Fruit fly (Drosophila melanogaster) whole organism, prepupa: Measurements from ENCODE around the gene CG8519.
A peak's percentile ranks its signal among the peaks of the same experiment; 100 is the strongest.

Experiments used
- CG10669 ChIP-seq: fragments of 200-800 bp; sonication (Bioruptor generic); optimal IDR thresholded peaks from 3 replicates; lab custom pipeline; 2018; ENCODE audit warnings: missing biosample characterization, mild to moderate bottlenecking, missing genetic modification characterization, moderate library complexity
- CG11294 ChIP-seq: fragments of 200-800 bp; sonication (Bioruptor generic); IDR thresholded peaks from 2 replicates; pipeline ENCODE4 v1.3.6; 2022; ENCODE audit warnings: missing biosample characterization, missing genetic modification characterization
- CG11762 ChIP-seq: fragments of 200-800 bp; sonication (Bioruptor generic); optimal IDR thresholded peaks from 3 replicates; lab custom pipeline; 2016; ENCODE audit warnings: missing biosample characterization, missing genetic modification characterization; ENCODE audit not compliant: insufficient read depth
- CG11902 ChIP-seq: fragments of 200-800 bp; sonication (Bioruptor generic); optimal IDR thresholded peaks from 3 replicates; lab custom pipeline; 2016; ENCODE audit warnings: missing biosample characterization, missing genetic modification characterization
- CG15336 ChIP-seq: fragments of 200-800 bp; sonication (Bioruptor generic); IDR thresholded peaks from 2 replicates; pipeline ENCODE4 v1.3.6; 2022; ENCODE audit warnings: missing biosample characterization, missing genetic modification characterization
- CG16779 ChIP-seq: fragments of 200-800 bp; sonication (Bioruptor generic); optimal IDR thresholded peaks from 3 replicates; lab custom pipeline; 2017; ENCODE audit warnings: missing biosample characterization, mild to moderate bottlenecking, missing genetic modification characterization
- CG3032 ChIP-seq: fragments of 200-800 bp; optimal IDR thresholded peaks from 2 replicates; lab custom pipeline; 2019; ENCODE audit warnings: missing biosample characterization, mild to moderate bottlenecking, missing genetic modification characterization, moderate library complexity
- CG32006 ChIP-seq: fragments of 200-800 bp; sonication (Bioruptor generic); optimal IDR thresholded peaks from 3 replicates; lab custom pipeline; 2017; ENCODE audit warnings: missing biosample characterization, mild to moderate bottlenecking, missing genetic modification characterization
- CG3919 ChIP-seq: fragments of 200-800 bp; sonication (Bioruptor generic); optimal IDR thresholded peaks from 3 replicates; lab custom pipeline; 2016; ENCODE audit warnings: missing biosample characterization, missing genetic modification characterization
- CG4318 ChIP-seq: fragments of 200-800 bp; sonication (Bioruptor generic); optimal IDR thresholded peaks from 3 replicates; lab custom pipeline; 2017; ENCODE audit warnings: missing biosample characterization, mild to moderate bottlenecking, missing genetic modification characterization
- CG6792 ChIP-seq: fragments of 200-800 bp; sonication (Bioruptor generic); optimal IDR thresholded peaks from 3 replicates; lab custom pipeline; 2016; ENCODE audit warnings: missing biosample characterization, missing genetic modification characterization
- CG6808 ChIP-seq: fragments of 200-800 bp; sonication (Bioruptor generic); optimal IDR thresholded peaks from 3 replicates; lab custom pipeline; 2017; ENCODE audit warnings: missing biosample characterization, missing genetic modification characterization, mild to moderate bottlenecking, moderate library complexity, missing genetic modification reagents
- CG6854 ChIP-seq: fragments of 200-800 bp; sonication (Bioruptor generic); optimal IDR thresholded peaks from 2 replicates; lab custom pipeline; 2017; ENCODE audit warnings: missing biosample characterization, mild to moderate bottlenecking, missing genetic modification characterization
- CG8319 ChIP-seq: fragments of 200-800 bp; sonication (Bioruptor generic); optimal IDR thresholded peaks from 3 replicates; lab custom pipeline; 2016; ENCODE audit warnings: missing biosample characterization, missing genetic modification characterization
- CG9139 ChIP-seq: fragments of 200-800 bp; sonication (Bioruptor generic); optimal IDR thresholded peaks from 3 replicates; lab custom pipeline; 2017; ENCODE audit warnings: missing biosample characterization, mild to moderate bottlenecking, missing genetic modification characterization
- Eip93F ChIP-seq: fragments of 200-800 bp; sonication (Bioruptor generic); optimal IDR thresholded peaks from 2 replicates; lab custom pipeline; 2016; ENCODE audit warnings: missing biosample characterization, mild to moderate bottlenecking, missing genetic modification characterization
- Ets21C ChIP-seq: fragments of 200-800 bp; sonication (Bioruptor generic); optimal IDR thresholded peaks from 3 replicates; lab custom pipeline; 2016; ENCODE audit warnings: missing biosample characterization, missing genetic modification characterization
- Ets96B ChIP-seq: fragments of 200-800 bp; optimal IDR thresholded peaks from 2 replicates; lab custom pipeline; 2019; ENCODE audit warnings: missing biosample characterization, mild to moderate bottlenecking, missing genetic modification characterization, moderate library complexity
- Gug ChIP-seq: fragments of 200-800 bp; sonication (Bioruptor generic); IDR thresholded peaks from 2 replicates; pipeline ENCODE4 v1.3.6; 2022; ENCODE audit warnings: missing biosample characterization, missing genetic modification characterization
- Hr39 ChIP-seq: fragments of 200-800 bp; sonication (Bioruptor generic); optimal IDR thresholded peaks from 2 replicates; lab custom pipeline; 2016; ENCODE audit warnings: missing biosample characterization, missing genetic modification characterization
- Hr4 ChIP-seq: fragments of 200-800 bp; sonication (Bioruptor generic); optimal IDR thresholded peaks from 3 replicates; lab custom pipeline; 2016; ENCODE audit warnings: missing biosample characterization, missing genetic modification characterization
- Lpt ChIP-seq: fragments of 200-800 bp; sonication (Bioruptor generic); optimal IDR thresholded peaks from 3 replicates; lab custom pipeline; 2016; ENCODE audit warnings: missing biosample characterization, missing genetic modification characterization
- Met ChIP-seq: fragments of 200-800 bp; sonication (Bioruptor generic); optimal IDR thresholded peaks from 3 replicates; lab custom pipeline; 2016; ENCODE audit warnings: missing biosample characterization, missing genetic modification characterization
- OdsH ChIP-seq: fragments of 200-800 bp; sonication (Bioruptor generic); optimal IDR thresholded peaks from 3 replicates; lab custom pipeline; 2016; ENCODE audit warnings: missing biosample characterization, missing genetic modification characterization
- Smox ChIP-seq: fragments of 200-800 bp; sonication (Bioruptor generic); optimal IDR thresholded peaks from 3 replicates; lab custom pipeline; 2016; ENCODE audit warnings: missing biosample characterization, missing genetic modification characterization
- Sox102F ChIP-seq: fragments of 200-800 bp; sonication (Bioruptor generic); optimal IDR thresholded peaks from 2 replicates; lab custom pipeline; 2016; ENCODE audit warnings: missing biosample characterization, mild to moderate bottlenecking, missing genetic modification characterization
- Sox14 ChIP-seq: fragments of 200-800 bp; sonication (Bioruptor generic); optimal IDR thresholded peaks from 3 replicates; lab custom pipeline; 2016; ENCODE audit warnings: missing biosample characterization, missing genetic modification characterization
- achi ChIP-seq: fragments of 200-800 bp; sonication (Bioruptor generic); optimal IDR thresholded peaks from 3 replicates; lab custom pipeline; 2016; ENCODE audit warnings: missing biosample characterization, missing genetic modification characterization
- cyc ChIP-seq: fragments of 200-800 bp; sonication (Bioruptor generic); optimal IDR thresholded peaks from 3 replicates; lab custom pipeline; 2016; ENCODE audit warnings: missing biosample characterization, missing genetic modification characterization
- dsx ChIP-seq: fragments of 200-800 bp; optimal IDR thresholded peaks from 3 replicates; lab custom pipeline; 2019; ENCODE audit warnings: missing biosample characterization, mild to moderate bottlenecking, missing genetic modification characterization, moderate library complexity; ENCODE audit not compliant: poor library complexity, severe bottlenecking
- eg ChIP-seq: fragments of 200-800 bp; sonication (Bioruptor generic); IDR thresholded peaks from 3 replicates; pipeline ENCODE4 v1.3.6; 2022; ENCODE audit warnings: missing biosample characterization, missing genetic modification characterization
- esn ChIP-seq: fragments of 200-800 bp; sonication (Bioruptor generic); optimal IDR thresholded peaks from 2 replicates; lab custom pipeline; 2016; ENCODE audit warnings: missing biosample characterization, mild to moderate bottlenecking, missing genetic modification characterization, moderate library complexity
- fd85E ChIP-seq: fragments of 200-800 bp; sonication (Bioruptor generic); optimal IDR thresholded peaks from 3 replicates; lab custom pipeline; 2016; ENCODE audit warnings: missing biosample characterization, missing genetic modification characterization
- fkh ChIP-seq: fragments of 200-800 bp; sonication (Bioruptor generic); optimal IDR thresholded peaks from 3 replicates; lab custom pipeline; 2017; ENCODE audit warnings: missing biosample characterization, mild to moderate bottlenecking, missing genetic modification characterization, moderate library complexity
- lz ChIP-seq: fragments of 200-800 bp; sonication (Bioruptor generic); optimal IDR thresholded peaks from 3 replicates; lab custom pipeline; 2016; ENCODE audit warnings: missing biosample characterization, missing genetic modification characterization
- pdm3 ChIP-seq: fragments of 200-800 bp; sonication (Bioruptor generic); optimal IDR thresholded peaks from 3 replicates; lab custom pipeline; 2016; ENCODE audit warnings: missing biosample characterization, missing genetic modification characterization
- salr ChIP-seq, 2 experiments: fragments of 200-800 bp; sonication (Bioruptor generic); optimal IDR thresholded peaks; 3 replicates each; lab custom pipeline; 2016 to 2018; ENCODE audit warnings: missing biosample characterization in 2 of 2, missing genetic modification characterization in 2 of 2, mild to moderate bottlenecking in 1 of 2
- ss ChIP-seq, 2 experiments: fragments of 200-800 bp; sonication (Bioruptor generic); optimal IDR thresholded peaks; 2 replicates in 1 of 2; 3 replicates in 1 of 2; lab custom pipeline; 2017 to 2018; ENCODE audit warnings: mild to moderate bottlenecking in 2 of 2, missing biosample characterization in 2 of 2, missing genetic modification characterization in 2 of 2, moderate library complexity in 1 of 2
- topi ChIP-seq: fragments of 200-800 bp; sonication (Bioruptor generic); optimal IDR thresholded peaks from 3 replicates; lab custom pipeline; 2016; ENCODE audit warnings: missing biosample characterization, missing genetic modification characterization
- vri ChIP-seq: fragments of 200-800 bp; sonication (Bioruptor generic); optimal IDR thresholded peaks from 3 replicates; lab custom pipeline; 2016; ENCODE audit warnings: missing biosample characterization, mild to moderate bottlenecking, missing genetic modification characterization

The CG8519 gene

dm6 chr3L:6708995-6709606 lies 4.4 kb downstream of the CG8519 start (continued):
- TF ChIP-seq Met (GFP tag; lab: Kevin White, UChicago): peak; percentile 65
- TF ChIP-seq Lpt (GFP tag; lab: Kevin White, UChicago): no peak
- peak; percentile 75 for TF ChIP-seq OdsH (GFP tag; lab: Kevin White, UChicago)
- TF ChIP-seq fd85E (GFP tag; lab: Kevin White, UChicago): peak; percentile 22
- TF ChIP-seq CG3919 (GFP tag; lab: Kevin White, UChicago): peak; percentile 82
- peak; percentile 84 for TF ChIP-seq esn (GFP tag; lab: Kevin White, UChicago)
- peak; percentile 77 for TF ChIP-seq pdm3 (GFP tag; lab: Kevin White, UChicago)
- TF ChIP-seq salr (GFP tag; optimal IDR thresholded peaks at IDR 0.05; lab: Kevin White, UChicago): peak; percentile 10 to 73
- TF ChIP-seq CG4318: peak; percentile 27
- peak; percentile 56 for TF ChIP-seq CG10669 (GFP tag; lab: Kevin White, UChicago)
- TF ChIP-seq dsx (GFP tag; lab: Kevin White, UChicago): no peak
- peak; percentile 72 for TF ChIP-seq CG6792 (GFP tag; lab: Kevin White, UChicago)
- TF ChIP-seq CG3032 (tag; lab: Kevin White, UChicago): no peak
- peak; percentile 87 for TF ChIP-seq lz (GFP tag; lab: Kevin White, UChicago)
- no peak for TF ChIP-seq Eip93F (GFP tag; lab: Kevin White, UChicago)
- TF ChIP-seq eg (GFP tag; lab: Robert Waterston, UW): peak; percentile 83
- TF ChIP-seq CG6854: no peak
- TF ChIP-seq fkh (GFP tag; lab: Kevin White, UChicago): peak; percentile 85
- TF ChIP-seq Ets96B (tag; lab: Kevin White, UChicago): no peak
- peak; percentile 46 for TF ChIP-seq Ets21C (GFP tag; lab: Kevin White, UChicago)
- peak in 1 of 2 experiments; percentile 26 for TF ChIP-seq ss (GFP tag; optimal IDR thresholded peaks at IDR 0.05; lab: Kevin White, UChicago)
- TF ChIP-seq CG11762 (GFP tag; lab: Kevin White, UChicago): peak; percentile 52
- peak; percentile 27 for TF ChIP-seq CG9139 (GFP tag; lab: Kevin White, UChicago)
- peak; percentile 54 for TF ChIP-seq achi (GFP tag; lab: Kevin White, UChicago)
- TF ChIP-seq CG16779 (tag; lab: Kevin White, UChicago): peak; percentile 65
- TF ChIP-seq Sox14: peak; percentile 45
- peak; percentile 79 for TF ChIP-seq topi (GFP tag; lab: Kevin White, UChicago)
- peak; percentile 40 for TF ChIP-seq Sox102F (GFP tag; lab: Kevin White, UChicago)
- peak; percentile 72 for TF ChIP-seq CG8319 (GFP tag; lab: Kevin White, UChicago)
- TF ChIP-seq Hr39 (GFP tag; lab: Kevin White, UChicago): peak; percentile 59
- peak; percentile 60 for TF ChIP-seq vri (GFP tag; lab: Kevin White, UChicago)
- peak; percentile 21 for TF ChIP-seq Hr4 (GFP tag; lab: Kevin White, UChicago)
- peak; percentile 60 for TF ChIP-seq Gug (GFP tag; lab: Robert Waterston, UW)
- peak; percentile 74 for TF ChIP-seq cyc
- TF ChIP-seq Smox (GFP tag; lab: Kevin White, UChicago): peak; percentile 61
- no peak for TF ChIP-seq CG15336 (GFP tag; lab: Robert Waterston, UW)
- TF ChIP-seq CG11294 (GFP tag; lab: Robert Waterston, UW): no peak
- TF ChIP-seq CG6808 (GFP tag; lab: Kevin White, UChicago): peak; percentile 55
- peak; percentile 58 for TF ChIP-seq CG11902 (GFP tag; lab: Kevin White, UChicago)
- no peak for TF ChIP-seq CG32006 (GFP tag; lab: Kevin White, UChicago)
